Worm (Caenorhabditis elegans) whole organism, L4/young adult: ENCODE measurements around the gene ZK1128.1.

Experiments used
- dao-5 ChIP-seq: sonication (generic microtip); optimal IDR thresholded peaks from 2 replicates; lab custom pipeline; 2016; ENCODE audit warnings: missing genotype, missing genetic modification characterization, moderate library complexity, missing compliant biosample characterization
- him-1 ChIP-seq: sonication (generic microtip); optimal IDR thresholded peaks from 2 replicates; lab custom pipeline; 2016; ENCODE audit warnings: missing genotype, missing genetic modification reagents, missing genetic modification characterization, missing compliant biosample characterization

ce11 chrIII:10085574-10085973 lies 29.0 kb downstream of the ZK1128.1 start:
- no peak for TF ChIP-seq him-1 (tag; lab: Kevin White, UChicago)
- no peak for TF ChIP-seq dao-5 (tag; lab: Kevin White, UChicago)
